Worm (Caenorhabditis elegans): Measurements from ENCODE around the gene C06E1.1.

Gene C06E1.1

ce11 chrIII:8652922-8653321 is 47.3 kb downstream of the C06E1.1 start (continued):
- no peak for TF ChIP-seq C17E4.6 (GFP tag; IDR thresholded peaks at IDR 0.05)
- TF ChIP-seq die-1 (tag; optimal IDR thresholded peaks at IDR 0.05) = peak; percentile 65
- TF ChIP-seq B0261.1 (tag; optimal IDR thresholded peaks at IDR 0.05) = peak; percentile 75
- peak; percentile 56 for TF ChIP-seq mcd-1 (GFP tag; IDR thresholded peaks at IDR 0.05)
- TF ChIP-seq ztf-18 (tag; optimal IDR thresholded peaks at IDR 0.05) = peak; percentile 20
- no peak for TF ChIP-seq somi-1 (GFP tag; optimal IDR thresholded peaks at IDR 0.05)
- TF ChIP-seq ztf-25 (GFP tag; IDR thresholded peaks at IDR 0.05) = no peak
- TF ChIP-seq bed-1 (GFP tag; IDR thresholded peaks at IDR 0.05) = no peak
- peak; percentile 14 for TF ChIP-seq snpc-1.1 (tag; optimal IDR thresholded peaks at IDR 0.05; ENCODE audit: insufficient read depth)
- no peak for TF ChIP-seq attf-5 (GFP tag; optimal IDR thresholded peaks at IDR 0.05)
- no peak for TF ChIP-seq cebp-1 (GFP tag; IDR thresholded peaks at IDR 0.05)
- peak; percentile 29 for TF ChIP-seq cebp-1 (tag; optimal IDR thresholded peaks at IDR 0.05)
- peak; percentile 62 for TF ChIP-seq chd-7 (tag; optimal IDR thresholded peaks at IDR 0.05)
- TF ChIP-seq F22D6.2 (tag; optimal IDR thresholded peaks at IDR 0.05) = peak; percentile 25
- no peak for TF ChIP-seq ccch-3 (GFP tag; optimal IDR thresholded peaks at IDR 0.05)
- TF ChIP-seq ama-1 (optimal IDR thresholded peaks at IDR 0.05) = peak; percentile 19
- TF ChIP-seq ama-1 (GFP tag; optimal IDR thresholded peaks at IDR 0.05) = no peak
- TF ChIP-seq rcor-1 (GFP tag; IDR thresholded peaks at IDR 0.05) = 0 out of 2 replicates have a peak, but pooled peaks have one; percentile 29
- peak; percentile 64 for TF ChIP-seq hmg-1.2 (GFP tag; IDR thresholded peaks at IDR 0.05)
- TF ChIP-seq zim-3 (tag; optimal IDR thresholded peaks at IDR 0.05) = no peak
- TF ChIP-seq ceh-40 (GFP tag; IDR thresholded peaks at IDR 0.05) = no peak
- peak; percentile 39 for TF ChIP-seq F52B5.7 (tag; optimal IDR thresholded peaks at IDR 0.05)
- TF ChIP-seq egl-44 (GFP tag; IDR thresholded peaks at IDR 0.05) = peak; percentile 75
- TF ChIP-seq nhr-120 (GFP tag; IDR thresholded peaks at IDR 0.05) = 0 out of 2 replicates have a peak, but pooled peaks have one; percentile 52
- no peak for TF ChIP-seq dpl-1 (GFP tag; optimal IDR thresholded peaks at IDR 0.05)
- TF ChIP-seq Y56A3A.18 (GFP tag; IDR thresholded peaks at IDR 0.05) = 0 out of 2 replicates have a peak, but pooled peaks have one; percentile 58
- no peak for TF ChIP-seq ztf-28 (GFP tag; IDR thresholded peaks at IDR 0.05)
- TF ChIP-seq snpc-1.3 (tag; optimal IDR thresholded peaks at IDR 0.05; ENCODE audit: insufficient read depth) = peak; percentile 7

- TF ChIP-seq snpc-1.1 (tag; optimal IDR thresholded peaks at IDR 0.05; ENCODE audit: insufficient read depth) (no peak), B0261.1 (tag; optimal IDR thresholded peaks at IDR 0.05) (peak; percentile 50), bed-1 (GFP tag; IDR thresholded peaks at IDR 0.05) (no peak), madf-6 (GFP tag; IDR thresholded peaks at IDR 0.05) (peak; percentile 52), ceh-27 (GFP tag; optimal IDR thresholded peaks at IDR 0.05) (no peak), ceh-40 (GFP tag; IDR thresholded peaks at IDR 0.05) (peak; percentile 20; the same call in 1 of the 2 replicates), mes-4 (tag; optimal IDR thresholded peaks at IDR 0.05) (no peak), rec-8 (tag; optimal IDR thresholded peaks at IDR 0.05) (peak in 1 of 2 experiments; percentile 25), snpc-4 (GFP tag; optimal IDR thresholded peaks at IDR 0.05) (no peak), snpc-4 (tag; optimal IDR thresholded peaks at IDR 0.05) (no peak), nfyb-1 (GFP tag; IDR thresholded peaks at IDR 0.05) (peak; percentile 60; the same call in 1 of the 2 replicates), aptf-2 (GFP tag; conservative IDR thresholded peaks at IDR 0.05) (no peak), hsf-1 (GFP tag; IDR thresholded peaks at IDR 0.05) (no peak), ZK185.1 (tag; optimal IDR thresholded peaks at IDR 0.05; ENCODE audit: poor library complexity, severe bottlenecking) (no peak), ekl-4 (GFP tag; IDR thresholded peaks at IDR 0.05) (no peak), F23B12.7 (tag; optimal IDR thresholded peaks at IDR 0.05; ENCODE audit: insufficient read depth) (peak; percentile 11), B0019.2 (GFP tag; conservative IDR thresholded peaks at IDR 0.05) (no peak), nhr-90 (tag; optimal IDR thresholded peaks at IDR 0.05) (peak; percentile 33), lag-1 (GFP tag; IDR thresholded peaks at IDR 0.05) (no peak), dox-1 (GFP tag; IDR thresholded peaks at IDR 0.05) (no peak), tbp1 (GFP tag; optimal IDR thresholded peaks at IDR 0.05) (peak; percentile 88), sptf-2 (GFP tag; optimal IDR thresholded peaks at IDR 0.05) (no peak), hmg-1.2 (GFP tag; IDR thresholded peaks at IDR 0.05) (peak; percentile 34; the same call in 1 of the 2 replicates), dpl-1 (GFP tag; optimal IDR thresholded peaks at IDR 0.05) (no peak), zfh-2 (GFP tag; conservative IDR thresholded peaks at IDR 0.05) (no peak), gei-17 (GFP tag; optimal IDR thresholded peaks at IDR 0.05) (no peak), ccch-3 (GFP tag; optimal IDR thresholded peaks at IDR 0.05) (no peak)
Observed at ce11 chrIII:8653457-8653856, 47.8 kb downstream of the C06E1.1 start.
